Fruit fly (Drosophila melanogaster) whole organism, prepupa: ENCODE data around the gene CG32073.

Experiments
- Blimp-1 ChIP-seq: fragments of 200-800 bp; sonication (Bioruptor generic); optimal IDR thresholded peaks from 3 replicates; lab custom pipeline; 2017; ENCODE audit warnings: missing biosample characterization, missing genetic modification characterization, mild to moderate bottlenecking, moderate library complexity, missing genetic modification reagents
- CG10631 ChIP-seq: fragments of 200-800 bp; sonication (Bioruptor generic); optimal IDR thresholded peaks from 2 replicates; lab custom pipeline; 2016; ENCODE audit warnings: missing biosample characterization, missing genetic modification characterization
- CG10669 ChIP-seq: fragments of 200-800 bp; sonication (Bioruptor generic); optimal IDR thresholded peaks from 3 replicates; lab custom pipeline; 2018; ENCODE audit warnings: missing biosample characterization, mild to moderate bottlenecking, missing genetic modification characterization, moderate library complexity
- CG11294 ChIP-seq: fragments of 200-800 bp; sonication (Bioruptor generic); IDR thresholded peaks from 2 replicates; pipeline ENCODE4 v1.3.6; 2022; ENCODE audit warnings: missing biosample characterization, missing genetic modification characterization
- CG11902 ChIP-seq: fragments of 200-800 bp; sonication (Bioruptor generic); optimal IDR thresholded peaks from 3 replicates; lab custom pipeline; 2016; ENCODE audit warnings: missing biosample characterization, missing genetic modification characterization
- CG15336 ChIP-seq: fragments of 200-800 bp; sonication (Bioruptor generic); IDR thresholded peaks from 2 replicates; pipeline ENCODE4 v1.3.6; 2022; ENCODE audit warnings: missing biosample characterization, missing genetic modification characterization
- CG1621 ChIP-seq: fragments of 200-800 bp; sonication (Bioruptor generic); optimal IDR thresholded peaks from 3 replicates; lab custom pipeline; 2018; ENCODE audit warnings: missing biosample characterization, mild to moderate bottlenecking, missing genetic modification characterization
- CG16779 ChIP-seq: fragments of 200-800 bp; sonication (Bioruptor generic); optimal IDR thresholded peaks from 3 replicates; lab custom pipeline; 2017; ENCODE audit warnings: missing biosample characterization, mild to moderate bottlenecking, missing genetic modification characterization
- CG3032 ChIP-seq: fragments of 200-800 bp; optimal IDR thresholded peaks from 2 replicates; lab custom pipeline; 2019; ENCODE audit warnings: missing biosample characterization, mild to moderate bottlenecking, missing genetic modification characterization, moderate library complexity
- CG31627 ChIP-seq: fragments of 200-800 bp; sonication (Bioruptor generic); optimal IDR thresholded peaks from 3 replicates; lab custom pipeline; 2016; ENCODE audit warnings: missing biosample characterization, missing genetic modification characterization
- CG32006 ChIP-seq: fragments of 200-800 bp; sonication (Bioruptor generic); optimal IDR thresholded peaks from 3 replicates; lab custom pipeline; 2017; ENCODE audit warnings: missing biosample characterization, mild to moderate bottlenecking, missing genetic modification characterization
- CG3919 ChIP-seq: fragments of 200-800 bp; sonication (Bioruptor generic); optimal IDR thresholded peaks from 3 replicates; lab custom pipeline; 2016; ENCODE audit warnings: missing biosample characterization, missing genetic modification characterization
- CG4318 ChIP-seq: fragments of 200-800 bp; sonication (Bioruptor generic); optimal IDR thresholded peaks from 3 replicates; lab custom pipeline; 2017; ENCODE audit warnings: missing biosample characterization, mild to moderate bottlenecking, missing genetic modification characterization
- CG6163 ChIP-seq: fragments of 200-800 bp; sonication (Bioruptor generic); IDR thresholded peaks from 3 replicates; pipeline ENCODE4 v1.3.6; 2022; ENCODE audit warnings: missing biosample characterization, missing genetic modification characterization
- CG6276 ChIP-seq: fragments of 200-800 bp; sonication (Bioruptor generic); optimal IDR thresholded peaks from 2 replicates; lab custom pipeline; 2017; ENCODE audit warnings: missing biosample characterization, mild to moderate bottlenecking, missing genetic modification characterization
- CG6792 ChIP-seq: fragments of 200-800 bp; sonication (Bioruptor generic); optimal IDR thresholded peaks from 3 replicates; lab custom pipeline; 2016; ENCODE audit warnings: missing biosample characterization, missing genetic modification characterization
- CG6808 ChIP-seq: fragments of 200-800 bp; sonication (Bioruptor generic); optimal IDR thresholded peaks from 3 replicates; lab custom pipeline; 2017; ENCODE audit warnings: missing biosample characterization, missing genetic modification characterization, mild to moderate bottlenecking, moderate library complexity, missing genetic modification reagents
- CG6854 ChIP-seq: fragments of 200-800 bp; sonication (Bioruptor generic); optimal IDR thresholded peaks from 2 replicates; lab custom pipeline; 2017; ENCODE audit warnings: missing biosample characterization, mild to moderate bottlenecking, missing genetic modification characterization
- CG7368 ChIP-seq: fragments of 200-800 bp; sonication (Bioruptor generic); optimal IDR thresholded peaks from 3 replicates; lab custom pipeline; 2016; ENCODE audit warnings: missing biosample characterization, missing genetic modification characterization
- CG8632 ChIP-seq: fragments of 200-800 bp; sonication (Bioruptor generic); optimal IDR thresholded peaks from 3 replicates; lab custom pipeline; 2016; ENCODE audit warnings: missing biosample characterization, missing genetic modification characterization
- CG9139 ChIP-seq: fragments of 200-800 bp; sonication (Bioruptor generic); optimal IDR thresholded peaks from 3 replicates; lab custom pipeline; 2017; ENCODE audit warnings: missing biosample characterization, mild to moderate bottlenecking, missing genetic modification characterization
- Eip78C ChIP-seq: fragments of 200-800 bp; sonication (Bioruptor generic); peaks from one replicate; lab custom pipeline; 2016; ENCODE audit warnings: missing biosample characterization, missing genetic modification characterization
- Ets21C ChIP-seq: fragments of 200-800 bp; sonication (Bioruptor generic); optimal IDR thresholded peaks from 3 replicates; lab custom pipeline; 2016; ENCODE audit warnings: missing biosample characterization, missing genetic modification characterization
- Ets96B ChIP-seq: fragments of 200-800 bp; optimal IDR thresholded peaks from 2 replicates; lab custom pipeline; 2019; ENCODE audit warnings: missing biosample characterization, mild to moderate bottlenecking, missing genetic modification characterization, moderate library complexity
- Hr38 ChIP-seq: sonication (Bioruptor generic); optimal IDR thresholded peaks from 2 replicates; lab custom pipeline; 2016; ENCODE audit warnings: missing biosample characterization, missing genetic modification characterization
- Hr39 ChIP-seq: fragments of 200-800 bp; sonication (Bioruptor generic); optimal IDR thresholded peaks from 2 replicates; lab custom pipeline; 2016; ENCODE audit warnings: missing biosample characterization, missing genetic modification characterization
- Lpt ChIP-seq: fragments of 200-800 bp; sonication (Bioruptor generic); optimal IDR thresholded peaks from 3 replicates; lab custom pipeline; 2016; ENCODE audit warnings: missing biosample characterization, missing genetic modification characterization
- Met ChIP-seq: fragments of 200-800 bp; sonication (Bioruptor generic); optimal IDR thresholded peaks from 3 replicates; lab custom pipeline; 2016; ENCODE audit warnings: missing biosample characterization, missing genetic modification characterization
- OdsH ChIP-seq: fragments of 200-800 bp; sonication (Bioruptor generic); optimal IDR thresholded peaks from 3 replicates; lab custom pipeline; 2016; ENCODE audit warnings: missing biosample characterization, missing genetic modification characterization
- Sox102F ChIP-seq: fragments of 200-800 bp; sonication (Bioruptor generic); optimal IDR thresholded peaks from 2 replicates; lab custom pipeline; 2016; ENCODE audit warnings: missing biosample characterization, mild to moderate bottlenecking, missing genetic modification characterization
- Sox14 ChIP-seq: fragments of 200-800 bp; sonication (Bioruptor generic); optimal IDR thresholded peaks from 3 replicates; lab custom pipeline; 2016; ENCODE audit warnings: missing biosample characterization, missing genetic modification characterization
- achi ChIP-seq: fragments of 200-800 bp; sonication (Bioruptor generic); optimal IDR thresholded peaks from 3 replicates; lab custom pipeline; 2016; ENCODE audit warnings: missing biosample characterization, missing genetic modification characterization
- cyc ChIP-seq: fragments of 200-800 bp; sonication (Bioruptor generic); optimal IDR thresholded peaks from 3 replicates; lab custom pipeline; 2016; ENCODE audit warnings: missing biosample characterization, missing genetic modification characterization
- dac ChIP-seq: fragments of 200-800 bp; sonication (Bioruptor generic); optimal IDR thresholded peaks from 2 replicates; lab custom pipeline; 2017; ENCODE audit warnings: missing biosample characterization, mild to moderate bottlenecking, missing genetic modification characterization
- dsx ChIP-seq: fragments of 200-800 bp; optimal IDR thresholded peaks from 3 replicates; lab custom pipeline; 2019; ENCODE audit warnings: missing biosample characterization, mild to moderate bottlenecking, missing genetic modification characterization, moderate library complexity; ENCODE audit not compliant: poor library complexity, severe bottlenecking
- fd59A ChIP-seq: fragments of 200-800 bp; sonication (Bioruptor generic); optimal IDR thresholded peaks from 2 replicates; lab custom pipeline; 2017; ENCODE audit warnings: missing biosample characterization, mild to moderate bottlenecking, missing genetic modification characterization, missing genetic modification reagents
- fd85E ChIP-seq: fragments of 200-800 bp; sonication (Bioruptor generic); optimal IDR thresholded peaks from 3 replicates; lab custom pipeline; 2016; ENCODE audit warnings: missing biosample characterization, missing genetic modification characterization
- fkh ChIP-seq: fragments of 200-800 bp; sonication (Bioruptor generic); optimal IDR thresholded peaks from 3 replicates; lab custom pipeline; 2017; ENCODE audit warnings: missing biosample characterization, mild to moderate bottlenecking, missing genetic modification characterization, moderate library complexity
- lz ChIP-seq: fragments of 200-800 bp; sonication (Bioruptor generic); optimal IDR thresholded peaks from 3 replicates; lab custom pipeline; 2016; ENCODE audit warnings: missing biosample characterization, missing genetic modification characterization
- net ChIP-seq: fragments of 200-800 bp; sonication (Bioruptor generic); optimal IDR thresholded peaks from 3 replicates; lab custom pipeline; 2016; ENCODE audit warnings: missing biosample characterization, missing genetic modification characterization
- pdm3 ChIP-seq: fragments of 200-800 bp; sonication (Bioruptor generic); optimal IDR thresholded peaks from 3 replicates; lab custom pipeline; 2016; ENCODE audit warnings: missing biosample characterization, missing genetic modification characterization
- salr ChIP-seq, 2 experiments: fragments of 200-800 bp; sonication (Bioruptor generic); optimal IDR thresholded peaks; 3 replicates each; lab custom pipeline; 2016 to 2018; ENCODE audit warnings: missing biosample characterization in 2 of 2, missing genetic modification characterization in 2 of 2, mild to moderate bottlenecking in 1 of 2
- spab ChIP-seq: fragments of 200-800 bp; sonication (Bioruptor generic); optimal IDR thresholded peaks from 2 replicates; lab custom pipeline; 2017; ENCODE audit warnings: missing biosample characterization, mild to moderate bottlenecking, missing genetic modification characterization, missing genetic modification reagents
- ss ChIP-seq, 2 experiments: fragments of 200-800 bp; sonication (Bioruptor generic); optimal IDR thresholded peaks; 2 replicates in 1 of 2; 3 replicates in 1 of 2; lab custom pipeline; 2017 to 2018; ENCODE audit warnings: mild to moderate bottlenecking in 2 of 2, missing biosample characterization in 2 of 2, missing genetic modification characterization in 2 of 2, moderate library complexity in 1 of 2
- svp ChIP-seq: fragments of 200-800 bp; sonication (Bioruptor generic); peaks from one replicate; lab custom pipeline; 2016; ENCODE audit warnings: missing biosample characterization, missing genetic modification characterization
- topi ChIP-seq: fragments of 200-800 bp; sonication (Bioruptor generic); optimal IDR thresholded peaks from 3 replicates; lab custom pipeline; 2016; ENCODE audit warnings: missing biosample characterization, missing genetic modification characterization
- vri ChIP-seq: fragments of 200-800 bp; sonication (Bioruptor generic); optimal IDR thresholded peaks from 3 replicates; lab custom pipeline; 2016; ENCODE audit warnings: missing biosample characterization, mild to moderate bottlenecking, missing genetic modification characterization

Gene CG32073

DNA sequence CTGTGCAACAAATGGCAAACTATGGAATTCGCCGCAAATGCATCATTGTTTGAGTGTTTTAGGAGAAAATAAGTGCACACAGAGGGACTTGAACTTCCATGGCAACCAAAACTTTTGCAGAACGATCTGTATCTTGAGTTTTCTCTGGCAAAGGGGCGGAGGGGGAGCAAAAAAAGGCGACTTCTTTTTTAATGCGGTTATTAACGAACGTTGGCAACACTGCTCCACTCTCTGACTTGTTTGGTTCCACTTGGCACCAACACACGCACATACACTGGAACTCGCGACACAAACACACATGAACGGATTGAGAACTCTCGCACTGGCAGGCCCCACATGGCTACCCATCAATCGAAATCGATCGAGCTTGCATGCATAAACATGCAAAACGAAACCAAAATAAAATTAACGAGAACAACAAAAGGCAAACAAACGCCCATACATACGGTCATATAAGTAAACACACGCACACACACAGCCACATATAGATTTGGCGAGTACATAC lies 12.1 kb upstream of the CG32073 start (continued):
- TF ChIP-seq ss (GFP tag; optimal IDR thresholded peaks at IDR 0.05; lab: Kevin White, UChicago) (no peak), dsx (GFP tag; lab: Kevin White, UChicago) (no peak), CG3032 (tag; lab: Kevin White, UChicago) (peak; percentile 4)

dm6 chr3L:11118627-11119395 lies 11.4 kb upstream of the CG32073 start:
- TF ChIP-seq CG15336 (GFP tag; lab: Robert Waterston, UW) (peak; percentile 60), CG16779 (peak; percentile 63), vri (GFP tag; lab: Kevin White, UChicago) (peak; percentile 37), Sox14 (GFP tag; lab: Kevin White, UChicago) (peak; percentile 12), Eip78C (GFP tag; lab: Kevin White, UChicago) (peak; percentile 75), CG6854 (no peak), Ets96B (tag; lab: Kevin White, UChicago) (no peak), CG32006 (GFP tag; lab: Kevin White, UChicago) (peak; percentile 60), Blimp-1 (GFP tag; lab: Kevin White, UChicago) (no peak), cyc (GFP tag; lab: Kevin White, UChicago) (no peak), dsx (GFP tag; lab: Kevin White, UChicago) (peak; percentile 6), lz (GFP tag; lab: Kevin White, UChicago) (no peak), Lpt (GFP tag; lab: Kevin White, UChicago) (peak; percentile 19), achi (peak; percentile 15), CG1621 (peak; percentile 54), OdsH (GFP tag; lab: Kevin White, UChicago) (peak; percentile 16), ss (GFP tag; optimal IDR thresholded peaks at IDR 0.05; lab: Kevin White, UChicago) (peak; percentile 61 to 70), net (GFP tag; lab: Kevin White, UChicago) (no peak), CG11294 (no peak), CG7368 (GFP tag; lab: Kevin White, UChicago) (no peak), spab (GFP tag; lab: Kevin White, UChicago) (no peak), CG3919 (GFP tag; lab: Kevin White, UChicago) (no peak), Ets21C (GFP tag; lab: Kevin White, UChicago) (no peak), Met (GFP tag; lab: Kevin White, UChicago) (no peak), CG8632 (GFP tag; lab: Kevin White, UChicago) (peak; percentile 4), CG11902 (GFP tag; lab: Kevin White, UChicago) (no peak), fkh (GFP tag; lab: Kevin White, UChicago) (peak; percentile 100), fd85E (GFP tag; lab: Kevin White, UChicago) (no peak), CG6808 (GFP tag; lab: Kevin White, UChicago) (peak; percentile 44), CG10631 (GFP tag; lab: Kevin White, UChicago) (peak; percentile 23), CG6163 (GFP tag; lab: Robert Waterston, UW) (peak; percentile 56; the same call in 1 of the 3 replicates), salr (GFP tag; optimal IDR thresholded peaks at IDR 0.05; lab: Kevin White, UChicago) (peak in 1 of 2 experiments; percentile 23), CG10669 (GFP tag; lab: Kevin White, UChicago) (no peak), CG6276 (GFP tag; lab: Kevin White, UChicago) (peak; percentile 51), fd59A (GFP tag; lab: Kevin White, UChicago) (no peak), svp (GFP tag; lab: Kevin White, UChicago) (peak; percentile 83), CG3032 (tag; lab: Kevin White, UChicago) (no peak), Hr39 (GFP tag; lab: Kevin White, UChicago) (no peak), CG6792 (no peak), CG4318 (GFP tag; lab: Kevin White, UChicago) (no peak), CG31627 (GFP tag; lab: Kevin White, UChicago) (no peak), pdm3 (no peak), Sox102F (no peak), Hr38 (GFP tag; lab: Kevin White, UChicago) (peak; percentile 26), CG9139 (GFP tag; lab: Kevin White, UChicago) (peak; percentile 51), dac (GFP tag; lab: Kevin White, UChicago) (no peak), topi (GFP tag; lab: Kevin White, UChicago) (peak; percentile 6)
